Fruit fly (Drosophila melanogaster) whole organism, wandering third instar larva: ENCODE data around the gene meru.

Source experiments
- CG9705 ChIP-seq: fragments of 200-800 bp; sonication (Bioruptor generic); optimal IDR thresholded peaks from 2 replicates; lab custom pipeline; 2018; ENCODE audit warnings: missing biosample characterization, mild to moderate bottlenecking, missing genetic modification characterization
- CrebA ChIP-seq: fragments of 200-800 bp; sonication (Bioruptor generic); optimal IDR thresholded peaks from 2 replicates; lab custom pipeline; 2016; ENCODE audit warnings: missing biosample characterization, mild to moderate bottlenecking, missing genetic modification characterization, borderline replicate concordance
- Jra ChIP-seq: sonication (Bioruptor generic); optimal IDR thresholded peaks from 2 replicates; lab custom pipeline; 2016; ENCODE audit warnings: missing biosample characterization, missing genetic modification characterization
- Mio ChIP-seq: sonication (Bioruptor generic); optimal IDR thresholded peaks from 2 replicates; lab custom pipeline; 2016; ENCODE audit warnings: missing biosample characterization, missing genetic modification characterization
- Myc ChIP-seq: fragments of >200 bp; optimal IDR thresholded peaks from 2 replicates; lab custom pipeline; 2017
- OdsH ChIP-seq: fragments of 200-800 bp; sonication (Bioruptor generic); optimal IDR thresholded peaks from 2 replicates; lab custom pipeline; 2016; ENCODE audit warnings: missing biosample characterization, mild to moderate bottlenecking, missing genetic modification characterization
- br ChIP-seq: fragments of 200-800 bp; sonication (Bioruptor generic); optimal IDR thresholded peaks from 2 replicates; lab custom pipeline; 2016; ENCODE audit warnings: missing biosample characterization, missing genetic modification characterization
- dmrt93B ChIP-seq: fragments of 200-800 bp; sonication (Bioruptor generic); optimal IDR thresholded peaks from 2 replicates; lab custom pipeline; 2018; ENCODE audit warnings: missing biosample characterization, mild to moderate bottlenecking, missing genetic modification characterization
- ey ChIP-seq: fragments of 200-800 bp; sonication (Bioruptor generic); optimal IDR thresholded peaks from 2 replicates; lab custom pipeline; 2016; ENCODE audit warnings: missing biosample characterization, missing genetic modification characterization
- fru ChIP-seq: fragments of 200-800 bp; sonication (Bioruptor generic); optimal IDR thresholded peaks from 3 replicates; lab custom pipeline; 2016; ENCODE audit warnings: missing biosample characterization, mild to moderate bottlenecking, missing genetic modification characterization
- h ChIP-seq: fragments of 200-800 bp; sonication (Bioruptor generic); optimal IDR thresholded peaks from 3 replicates; lab custom pipeline; 2016; ENCODE audit warnings: missing biosample characterization, mild to moderate bottlenecking, missing genetic modification characterization
- lola ChIP-seq: fragments of >200 bp; optimal IDR thresholded peaks from 2 replicates; lab custom pipeline; 2017; ENCODE audit warnings: missing biosample characterization, missing genetic modification characterization
- psq ChIP-seq: fragments of 200-800 bp; sonication (Bioruptor generic); optimal IDR thresholded peaks from 3 replicates; lab custom pipeline; 2017; ENCODE audit warnings: missing biosample characterization, mild to moderate bottlenecking, missing genetic modification characterization, moderate library complexity
- tai ChIP-seq: sonication (Bioruptor generic); optimal IDR thresholded peaks from 2 replicates; lab custom pipeline; 2016; ENCODE audit warnings: missing biosample characterization, missing genetic modification characterization

dm6 chr3L:15823780-15824423 is 20.0 kb downstream of the meru start:
- no peak for TF ChIP-seq psq (GFP tag; lab: Kevin White, UChicago)
- no peak for TF ChIP-seq ey (GFP tag; lab: Kevin White, UChicago)
- TF ChIP-seq tai (GFP tag; lab: Kevin White, UChicago): no peak
- no peak for TF ChIP-seq Myc (lab: Kevin White, UChicago)
- TF ChIP-seq fru: no peak
- no peak for TF ChIP-seq br (GFP tag; lab: Kevin White, UChicago)
- no peak for TF ChIP-seq lola
- no peak for TF ChIP-seq h (GFP tag; lab: Kevin White, UChicago)
- no peak for TF ChIP-seq dmrt93B (GFP tag; lab: Kevin White, UChicago)
- no peak for TF ChIP-seq OdsH
- no peak for TF ChIP-seq Jra (GFP tag; lab: Kevin White, UChicago)
- TF ChIP-seq Mio: no peak
- no peak for TF ChIP-seq CG9705 (GFP tag; lab: Kevin White, UChicago)
- no peak for TF ChIP-seq CrebA (GFP tag; lab: Kevin White, UChicago)
